Worm (Caenorhabditis elegans) whole organism, L2 larva: ENCODE measurements around the gene srw-63.
A peak's percentile ranks its signal among the peaks of the same experiment; 100 is the strongest.

Experiments
- aly-2 ChIP-seq: fragments of 150-350 bp; optimal IDR thresholded peaks from 2 replicates; lab custom pipeline; 2014; ENCODE audit warnings: missing biosample characterization, missing genetic modification characterization
- ceh-16 ChIP-seq: fragments of 150-350 bp; optimal IDR thresholded peaks from 2 replicates; lab custom pipeline; 2014; ENCODE audit warnings: missing biosample characterization, missing genetic modification characterization
- crh-2 ChIP-seq: sonication (generic microtip); optimal IDR thresholded peaks from 2 replicates; lab custom pipeline; 2017; ENCODE audit warnings: missing biosample characterization, missing genetic modification characterization
- nhr-21 ChIP-seq: fragments of 150-350 bp; optimal IDR thresholded peaks from 2 replicates; lab custom pipeline; 2014; ENCODE audit warnings: missing biosample characterization, missing genetic modification characterization
- nhr-25 ChIP-seq: fragments of 150-350 bp; sonication (generic microtip); optimal IDR thresholded peaks from 3 replicates; lab custom pipeline; 2014; ENCODE audit warnings: missing biosample characterization, missing genetic modification characterization
- nhr-77 ChIP-seq: fragments of 150-350 bp; optimal IDR thresholded peaks from 2 replicates; lab custom pipeline; 2014; ENCODE audit warnings: missing biosample characterization, missing genetic modification characterization
- snpc-4 ChIP-seq: fragments of 150-350 bp; optimal IDR thresholded peaks from 2 replicates; lab custom pipeline; 2014; ENCODE audit warnings: missing biosample characterization, missing genetic modification characterization
- unc-62 ChIP-seq: fragments of 150-350 bp; optimal IDR thresholded peaks from 2 replicates; lab custom pipeline; 2014; ENCODE audit warnings: missing biosample characterization, missing genetic modification reagents, missing genetic modification characterization
- ztf-11 ChIP-seq: sonication (generic microtip); optimal IDR thresholded peaks from 2 replicates; lab custom pipeline; 2017; ENCODE audit warnings: missing biosample characterization, missing genetic modification characterization

srw-63 gene

ce11 chrIV:13979797-13980459, 35.8 kb downstream of the srw-63 start, which contains the start of gene dnbp-1 (continued):
- TF ChIP-seq ztf-11 (tag; lab: Kevin White, UChicago) (no peak), nhr-21 (tag; lab: Kevin White, UChicago) (no peak), unc-62 (GFP tag; lab: Kevin White, UChicago) (no peak), crh-2 (tag; lab: Kevin White, UChicago) (peak; percentile 75), nhr-25 (tag; lab: Kevin White, UChicago) (peak; percentile 33), snpc-4 (tag; lab: Kevin White, UChicago) (peak; percentile 78), aly-2 (tag; lab: Kevin White, UChicago) (no peak), nhr-77 (tag; lab: Kevin White, UChicago) (no peak), ceh-16 (tag; lab: Kevin White, UChicago) (no peak)
- TF ChIP-seq, all 48 proteins: peak for 15
